Fruit fly (Drosophila melanogaster) whole organism, prepupa: ENCODE results near the gene TrpRS.

Experiments
- Blimp-1 ChIP-seq: fragments of 200-800 bp; sonication (Bioruptor generic); optimal IDR thresholded peaks from 3 replicates; lab custom pipeline; 2017; ENCODE audit warnings: missing biosample characterization, missing genetic modification characterization, mild to moderate bottlenecking, moderate library complexity, missing genetic modification reagents
- CG10631 ChIP-seq: fragments of 200-800 bp; sonication (Bioruptor generic); optimal IDR thresholded peaks from 2 replicates; lab custom pipeline; 2016; ENCODE audit warnings: missing biosample characterization, missing genetic modification characterization
- CG10669 ChIP-seq: fragments of 200-800 bp; sonication (Bioruptor generic); optimal IDR thresholded peaks from 3 replicates; lab custom pipeline; 2018; ENCODE audit warnings: missing biosample characterization, mild to moderate bottlenecking, missing genetic modification characterization, moderate library complexity
- CG11294 ChIP-seq: fragments of 200-800 bp; sonication (Bioruptor generic); IDR thresholded peaks from 2 replicates; pipeline ENCODE4 v1.3.6; 2022; ENCODE audit warnings: missing biosample characterization, missing genetic modification characterization
- CG11902 ChIP-seq: fragments of 200-800 bp; sonication (Bioruptor generic); optimal IDR thresholded peaks from 3 replicates; lab custom pipeline; 2016; ENCODE audit warnings: missing biosample characterization, missing genetic modification characterization
- CG15336 ChIP-seq: fragments of 200-800 bp; sonication (Bioruptor generic); IDR thresholded peaks from 2 replicates; pipeline ENCODE4 v1.3.6; 2022; ENCODE audit warnings: missing biosample characterization, missing genetic modification characterization
- CG1621 ChIP-seq: fragments of 200-800 bp; sonication (Bioruptor generic); optimal IDR thresholded peaks from 3 replicates; lab custom pipeline; 2018; ENCODE audit warnings: missing biosample characterization, mild to moderate bottlenecking, missing genetic modification characterization
- CG16779 ChIP-seq: fragments of 200-800 bp; sonication (Bioruptor generic); optimal IDR thresholded peaks from 3 replicates; lab custom pipeline; 2017; ENCODE audit warnings: missing biosample characterization, mild to moderate bottlenecking, missing genetic modification characterization
- CG3032 ChIP-seq: fragments of 200-800 bp; optimal IDR thresholded peaks from 2 replicates; lab custom pipeline; 2019; ENCODE audit warnings: missing biosample characterization, mild to moderate bottlenecking, missing genetic modification characterization, moderate library complexity
- CG31627 ChIP-seq: fragments of 200-800 bp; sonication (Bioruptor generic); optimal IDR thresholded peaks from 3 replicates; lab custom pipeline; 2016; ENCODE audit warnings: missing biosample characterization, missing genetic modification characterization
- CG32006 ChIP-seq: fragments of 200-800 bp; sonication (Bioruptor generic); optimal IDR thresholded peaks from 3 replicates; lab custom pipeline; 2017; ENCODE audit warnings: missing biosample characterization, mild to moderate bottlenecking, missing genetic modification characterization
- CG34406 ChIP-seq: fragments of 200-800 bp; sonication (Bioruptor generic); optimal IDR thresholded peaks from 3 replicates; lab custom pipeline; 2016; ENCODE audit warnings: missing biosample characterization, missing genetic modification characterization
- CG3919 ChIP-seq: fragments of 200-800 bp; sonication (Bioruptor generic); optimal IDR thresholded peaks from 3 replicates; lab custom pipeline; 2016; ENCODE audit warnings: missing biosample characterization, missing genetic modification characterization
- CG6163 ChIP-seq: fragments of 200-800 bp; sonication (Bioruptor generic); IDR thresholded peaks from 3 replicates; pipeline ENCODE4 v1.3.6; 2022; ENCODE audit warnings: missing biosample characterization, missing genetic modification characterization
- CG6276 ChIP-seq: fragments of 200-800 bp; sonication (Bioruptor generic); optimal IDR thresholded peaks from 2 replicates; lab custom pipeline; 2017; ENCODE audit warnings: missing biosample characterization, mild to moderate bottlenecking, missing genetic modification characterization
- CG6808 ChIP-seq: fragments of 200-800 bp; sonication (Bioruptor generic); optimal IDR thresholded peaks from 3 replicates; lab custom pipeline; 2017; ENCODE audit warnings: missing biosample characterization, missing genetic modification characterization, mild to moderate bottlenecking, moderate library complexity, missing genetic modification reagents
- CG6854 ChIP-seq: fragments of 200-800 bp; sonication (Bioruptor generic); optimal IDR thresholded peaks from 2 replicates; lab custom pipeline; 2017; ENCODE audit warnings: missing biosample characterization, mild to moderate bottlenecking, missing genetic modification characterization
- CG7368 ChIP-seq: fragments of 200-800 bp; sonication (Bioruptor generic); optimal IDR thresholded peaks from 3 replicates; lab custom pipeline; 2016; ENCODE audit warnings: missing biosample characterization, missing genetic modification characterization
- CG8119 ChIP-seq: fragments of 200-800 bp; sonication (Bioruptor generic); IDR thresholded peaks from 3 replicates; pipeline ENCODE4 v1.3.6; 2022; ENCODE audit warnings: missing biosample characterization, missing genetic modification characterization
- CG8632 ChIP-seq: fragments of 200-800 bp; sonication (Bioruptor generic); optimal IDR thresholded peaks from 3 replicates; lab custom pipeline; 2016; ENCODE audit warnings: missing biosample characterization, missing genetic modification characterization
- Eip93F ChIP-seq: fragments of 200-800 bp; sonication (Bioruptor generic); optimal IDR thresholded peaks from 2 replicates; lab custom pipeline; 2016; ENCODE audit warnings: missing biosample characterization, mild to moderate bottlenecking, missing genetic modification characterization
- Ets21C ChIP-seq: fragments of 200-800 bp; sonication (Bioruptor generic); optimal IDR thresholded peaks from 3 replicates; lab custom pipeline; 2016; ENCODE audit warnings: missing biosample characterization, missing genetic modification characterization
- Ets96B ChIP-seq: fragments of 200-800 bp; optimal IDR thresholded peaks from 2 replicates; lab custom pipeline; 2019; ENCODE audit warnings: missing biosample characterization, mild to moderate bottlenecking, missing genetic modification characterization, moderate library complexity
- Gug ChIP-seq: fragments of 200-800 bp; sonication (Bioruptor generic); IDR thresholded peaks from 2 replicates; pipeline ENCODE4 v1.3.6; 2022; ENCODE audit warnings: missing biosample characterization, missing genetic modification characterization
- Hr38 ChIP-seq: sonication (Bioruptor generic); optimal IDR thresholded peaks from 2 replicates; lab custom pipeline; 2016; ENCODE audit warnings: missing biosample characterization, missing genetic modification characterization
- Hr39 ChIP-seq: fragments of 200-800 bp; sonication (Bioruptor generic); optimal IDR thresholded peaks from 2 replicates; lab custom pipeline; 2016; ENCODE audit warnings: missing biosample characterization, missing genetic modification characterization
- Hr4 ChIP-seq: fragments of 200-800 bp; sonication (Bioruptor generic); optimal IDR thresholded peaks from 3 replicates; lab custom pipeline; 2016; ENCODE audit warnings: missing biosample characterization, missing genetic modification characterization
- Lpt ChIP-seq: fragments of 200-800 bp; sonication (Bioruptor generic); optimal IDR thresholded peaks from 3 replicates; lab custom pipeline; 2016; ENCODE audit warnings: missing biosample characterization, missing genetic modification characterization
- OdsH ChIP-seq: fragments of 200-800 bp; sonication (Bioruptor generic); optimal IDR thresholded peaks from 3 replicates; lab custom pipeline; 2016; ENCODE audit warnings: missing biosample characterization, missing genetic modification characterization
- Smox ChIP-seq: fragments of 200-800 bp; sonication (Bioruptor generic); optimal IDR thresholded peaks from 3 replicates; lab custom pipeline; 2016; ENCODE audit warnings: missing biosample characterization, missing genetic modification characterization
- Sox102F ChIP-seq: fragments of 200-800 bp; sonication (Bioruptor generic); optimal IDR thresholded peaks from 2 replicates; lab custom pipeline; 2016; ENCODE audit warnings: missing biosample characterization, mild to moderate bottlenecking, missing genetic modification characterization
- Sox14 ChIP-seq: fragments of 200-800 bp; sonication (Bioruptor generic); optimal IDR thresholded peaks from 3 replicates; lab custom pipeline; 2016; ENCODE audit warnings: missing biosample characterization, missing genetic modification characterization
- Sox15 ChIP-seq: fragments of 200-800 bp; sonication (Bioruptor generic); optimal IDR thresholded peaks from 3 replicates; lab custom pipeline; 2016; ENCODE audit warnings: missing biosample characterization, missing genetic modification characterization
- achi ChIP-seq: fragments of 200-800 bp; sonication (Bioruptor generic); optimal IDR thresholded peaks from 3 replicates; lab custom pipeline; 2016; ENCODE audit warnings: missing biosample characterization, missing genetic modification characterization
- acj6 ChIP-seq: fragments of 200-800 bp; sonication (Bioruptor generic); optimal IDR thresholded peaks from 3 replicates; lab custom pipeline; 2016; ENCODE audit warnings: missing biosample characterization, missing genetic modification characterization
- cyc ChIP-seq: fragments of 200-800 bp; sonication (Bioruptor generic); optimal IDR thresholded peaks from 3 replicates; lab custom pipeline; 2016; ENCODE audit warnings: missing biosample characterization, missing genetic modification characterization
- dac ChIP-seq: fragments of 200-800 bp; sonication (Bioruptor generic); optimal IDR thresholded peaks from 2 replicates; lab custom pipeline; 2017; ENCODE audit warnings: missing biosample characterization, mild to moderate bottlenecking, missing genetic modification characterization
- dsx ChIP-seq: fragments of 200-800 bp; optimal IDR thresholded peaks from 3 replicates; lab custom pipeline; 2019; ENCODE audit warnings: missing biosample characterization, mild to moderate bottlenecking, missing genetic modification characterization, moderate library complexity; ENCODE audit not compliant: poor library complexity, severe bottlenecking
- esn ChIP-seq: fragments of 200-800 bp; sonication (Bioruptor generic); optimal IDR thresholded peaks from 2 replicates; lab custom pipeline; 2016; ENCODE audit warnings: missing biosample characterization, mild to moderate bottlenecking, missing genetic modification characterization, moderate library complexity
- fd85E ChIP-seq: fragments of 200-800 bp; sonication (Bioruptor generic); optimal IDR thresholded peaks from 3 replicates; lab custom pipeline; 2016; ENCODE audit warnings: missing biosample characterization, missing genetic modification characterization
- lz ChIP-seq: fragments of 200-800 bp; sonication (Bioruptor generic); optimal IDR thresholded peaks from 3 replicates; lab custom pipeline; 2016; ENCODE audit warnings: missing biosample characterization, missing genetic modification characterization
- pdm3 ChIP-seq: fragments of 200-800 bp; sonication (Bioruptor generic); optimal IDR thresholded peaks from 3 replicates; lab custom pipeline; 2016; ENCODE audit warnings: missing biosample characterization, missing genetic modification characterization
- salr ChIP-seq, 2 experiments: fragments of 200-800 bp; sonication (Bioruptor generic); optimal IDR thresholded peaks; 3 replicates each; lab custom pipeline; 2016 to 2018; ENCODE audit warnings: missing biosample characterization in 2 of 2, missing genetic modification characterization in 2 of 2, mild to moderate bottlenecking in 1 of 2
- ss ChIP-seq, 2 experiments: fragments of 200-800 bp; sonication (Bioruptor generic); optimal IDR thresholded peaks; 2 replicates in 1 of 2; 3 replicates in 1 of 2; lab custom pipeline; 2017 to 2018; ENCODE audit warnings: mild to moderate bottlenecking in 2 of 2, missing biosample characterization in 2 of 2, missing genetic modification characterization in 2 of 2, moderate library complexity in 1 of 2
- svp ChIP-seq: fragments of 200-800 bp; sonication (Bioruptor generic); peaks from one replicate; lab custom pipeline; 2016; ENCODE audit warnings: missing biosample characterization, missing genetic modification characterization
- topi ChIP-seq: fragments of 200-800 bp; sonication (Bioruptor generic); optimal IDR thresholded peaks from 3 replicates; lab custom pipeline; 2016; ENCODE audit warnings: missing biosample characterization, missing genetic modification characterization
- vri ChIP-seq: fragments of 200-800 bp; sonication (Bioruptor generic); optimal IDR thresholded peaks from 3 replicates; lab custom pipeline; 2016; ENCODE audit warnings: missing biosample characterization, mild to moderate bottlenecking, missing genetic modification characterization

TrpRS gene

dm6 chr3R:9222355-9222754 is 44.3 kb downstream of the TrpRS start (continued):
- TF ChIP-seq Hr38 (GFP tag; lab: Kevin White, UChicago) (no peak), dsx (GFP tag; lab: Kevin White, UChicago) (no peak)
- TF ChIP-seq, all 60 proteins: peak for 8

- TF ChIP-seq Ets96B (tag; lab: Kevin White, UChicago) (peak; percentile 59), Smox (peak; percentile 76), achi (GFP tag; lab: Kevin White, UChicago) (peak; percentile 52), CG10669 (GFP tag; lab: Kevin White, UChicago) (peak; percentile 60), CG6163 (GFP tag; lab: Robert Waterston, UW) (peak; percentile 84), Sox14 (GFP tag; lab: Kevin White, UChicago) (peak; percentile 68), salr (GFP tag; optimal IDR thresholded peaks at IDR 0.05; lab: Kevin White, UChicago) (peak in 1 of 2 experiments; percentile 84), CG6276 (GFP tag; lab: Kevin White, UChicago) (peak; percentile 81), CG11294 (GFP tag; lab: Robert Waterston, UW) (no peak; the same call in 1 of the 2 replicates), cyc (GFP tag; lab: Kevin White, UChicago) (peak; percentile 70), Hr39 (peak; percentile 82), OdsH (GFP tag; lab: Kevin White, UChicago) (peak; percentile 56), Sox102F (GFP tag; lab: Kevin White, UChicago) (peak; percentile 67), dac (GFP tag; lab: Kevin White, UChicago) (peak; percentile 34), CG31627 (peak; percentile 82), CG10631 (GFP tag; lab: Kevin White, UChicago) (peak; percentile 64), CG3032 (peak; percentile 44), Lpt (GFP tag; lab: Kevin White, UChicago) (peak; percentile 81), CG6854 (GFP tag; lab: Kevin White, UChicago) (peak; percentile 29), topi (peak; percentile 82), acj6 (GFP tag; lab: Kevin White, UChicago) (peak; percentile 64), CG34406 (peak; percentile 73), CG3919 (GFP tag; lab: Kevin White, UChicago) (peak; percentile 52), CG11902 (GFP tag; lab: Kevin White, UChicago) (peak; percentile 52), svp (GFP tag; lab: Kevin White, UChicago) (peak; percentile 88), esn (GFP tag; lab: Kevin White, UChicago) (peak; percentile 79), pdm3 (GFP tag; lab: Kevin White, UChicago) (peak; percentile 70), dsx (GFP tag; lab: Kevin White, UChicago) (peak; percentile 71), CG7368 (GFP tag; lab: Kevin White, UChicago) (peak; percentile 19), Hr38 (GFP tag; lab: Kevin White, UChicago) (no peak), CG15336 (GFP tag; lab: Robert Waterston, UW) (peak; percentile 86), Gug (GFP tag; lab: Robert Waterston, UW) (0 out of 2 replicates have a peak, but pooled peaks have one; percentile 26), vri (GFP tag; lab: Kevin White, UChicago) (no peak), CG32006 (GFP tag; lab: Kevin White, UChicago) (peak; percentile 46), CG8632 (GFP tag; lab: Kevin White, UChicago) (peak; percentile 71), ss (GFP tag; optimal IDR thresholded peaks at IDR 0.05; lab: Kevin White, UChicago) (peak; percentile 78 to 85), Eip93F (GFP tag; lab: Kevin White, UChicago) (peak; percentile 32), CG16779 (tag; lab: Kevin White, UChicago) (peak; percentile 76), Sox15 (GFP tag; lab: Kevin White, UChicago) (peak; percentile 56), Blimp-1 (GFP tag; lab: Kevin White, UChicago) (no peak), fd85E (no peak), CG1621 (tag; lab: Kevin White, UChicago) (peak; percentile 60), lz (GFP tag; lab: Kevin White, UChicago) (peak; percentile 78), Ets21C (GFP tag; lab: Kevin White, UChicago) (peak; percentile 72), Hr4 (GFP tag; lab: Kevin White, UChicago) (peak; percentile 3), CG8119 (peak; percentile 89), CG6808 (GFP tag; lab: Kevin White, UChicago) (peak; percentile 60)
Observed at dm6 chr3R:9220064-9220864, 46.4 kb downstream of the TrpRS start.
